Worm (Caenorhabditis elegans) whole organism, L4 larva: ENCODE data around the gene M01E10.3.

Experiments used
- ceh-28 ChIP-seq: fragments of 150-350 bp; optimal IDR thresholded peaks from 2 replicates; lab custom pipeline; 2014; ENCODE audit warnings: missing biosample characterization, missing genetic modification reagents, missing genetic modification characterization
- dpl-1 ChIP-seq: fragments of 150-350 bp; optimal IDR thresholded peaks from 2 replicates; lab custom pipeline; 2014; ENCODE audit warnings: missing biosample characterization, missing genetic modification reagents, missing genetic modification characterization
- hif-1 ChIP-seq, 2 experiments: sonication (generic microtip); optimal IDR thresholded peaks; 2 replicates each; lab custom pipeline; 2016 to 2017; ENCODE audit warnings: missing compliant biosample characterization in 2 of 2, missing genetic modification characterization in 2 of 2, missing genetic modification reagents in 2 of 2, missing genotype in 2 of 2, mild to moderate bottlenecking in 1 of 2
- hlh-30 ChIP-seq: sonication (generic microtip); optimal IDR thresholded peaks from 2 replicates; lab custom pipeline; 2017; ENCODE audit warnings: antibody characterized with exemption, mild to moderate bottlenecking, missing genetic modification characterization, missing compliant biosample characterization; ENCODE audit not compliant: insufficient read depth
- lir-3 ChIP-seq: sonication (generic microtip); optimal IDR thresholded peaks from 2 replicates; lab custom pipeline; 2016; ENCODE audit warnings: mild to moderate bottlenecking, missing genetic modification characterization, missing compliant biosample characterization
- lsy-2 ChIP-seq, 2 experiments: fragments of 150-350 bp in 1 of 2; sonication (generic microtip) in 1 of 2; optimal IDR thresholded peaks; 2 replicates each; lab custom pipeline; 2014 to 2017; ENCODE audit warnings: missing biosample characterization in 2 of 2, missing genetic modification characterization in 2 of 2
- madf-5 ChIP-seq, 2 experiments: fragments of 200-800 bp; sonication (Bioruptor generic); IDR thresholded peaks; 2 replicates each; pipeline ENCODE4 v1.3.6; 2022; ENCODE audit warnings: missing compliant biosample characterization in 2 of 2, missing genetic modification characterization in 2 of 2
- mes-2 ChIP-seq: sonication (generic microtip); optimal IDR thresholded peaks from 2 replicates; lab custom pipeline; 2016; ENCODE audit warnings: missing genotype, mild to moderate bottlenecking, missing genetic modification characterization, missing compliant biosample characterization; ENCODE audit not compliant: poor library complexity, severe bottlenecking
- nhr-25 ChIP-seq: sonication (generic microtip); optimal IDR thresholded peaks from 2 replicates; lab custom pipeline; 2017; ENCODE audit warnings: missing genetic modification characterization, mild to moderate bottlenecking, missing compliant biosample characterization, antibody characterized with exemption, moderate library complexity, borderline replicate concordance; ENCODE audit not compliant: insufficient read depth
- pha-4 ChIP-seq, 2 experiments: fragments of 150-350 bp in 1 of 2; fragments of 200-800 bp in 1 of 2; sonication (Bioruptor generic) in 1 of 2; IDR thresholded peaks in 1 of 2; optimal IDR thresholded peaks in 1 of 2; 2 replicates each; pipeline versions ENCODE4 v1.3.6 to Lab custom; 2014 to 2022; ENCODE audit warnings: missing genetic modification characterization in 2 of 2, missing genetic modification reagents in 2 of 2, missing biosample characterization in 1 of 2, missing compliant biosample characterization in 1 of 2
- zag-1 ChIP-seq: fragments of 150-350 bp; optimal IDR thresholded peaks from 2 replicates; lab custom pipeline; 2014; ENCODE audit warnings: missing biosample characterization, missing genetic modification characterization
- zfp-2 ChIP-seq: sonication (generic microtip); optimal IDR thresholded peaks from 2 replicates; lab custom pipeline; 2016; ENCODE audit warnings: mild to moderate bottlenecking, missing genetic modification characterization, missing compliant biosample characterization

DNA sequence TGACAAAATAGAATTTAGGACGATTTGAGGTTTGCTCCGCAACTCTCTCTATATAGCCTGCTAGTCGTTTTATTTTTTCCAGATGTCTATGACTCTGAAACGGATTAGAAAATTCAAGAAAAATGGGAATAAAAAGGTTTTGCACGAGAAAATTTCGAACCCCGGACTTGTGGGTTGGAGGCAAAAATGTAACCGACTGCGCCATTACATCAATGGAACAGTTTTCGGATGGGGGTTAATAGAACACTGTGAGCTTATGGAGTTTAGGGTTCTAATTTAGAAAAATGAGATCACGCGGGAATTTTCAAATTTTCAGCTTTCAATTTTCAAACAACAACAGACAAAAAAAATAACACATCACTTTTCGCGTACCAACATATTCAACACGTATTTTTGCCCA lies 22.2 kb downstream of the M01E10.3 start:
- TF ChIP-seq lsy-2 (tag; optimal IDR thresholded peaks at IDR 0.05; lab: Kevin White, UChicago) (no peak), pha-4 (GFP tag; IDR thresholded peaks at IDR 0.05; lab: Robert Waterston, UW) (no peak; the same call in 1 of the 2 replicates), pha-4 (tag; optimal IDR thresholded peaks at IDR 0.05; lab: Kevin White, UChicago) (no peak), zag-1 (tag; lab: Kevin White, UChicago) (no peak), hlh-30 (tag; lab: Kevin White, UChicago) (no peak), mes-2 (tag; lab: Kevin White, UChicago) (no peak), zfp-2 (tag; lab: Kevin White, UChicago) (no peak), lir-3 (tag; lab: Kevin White, UChicago) (no peak), nhr-25 (no peak), ceh-28 (no peak), hif-1 (tag; optimal IDR thresholded peaks at IDR 0.05; lab: Kevin White, UChicago) (no peak), madf-5 (GFP tag; IDR thresholded peaks at IDR 0.05; lab: Robert Waterston, UW) (no peak), dpl-1 (no peak)
